Worm (Caenorhabditis elegans): ENCODE results near the gene W05H7.1.

DNA sequence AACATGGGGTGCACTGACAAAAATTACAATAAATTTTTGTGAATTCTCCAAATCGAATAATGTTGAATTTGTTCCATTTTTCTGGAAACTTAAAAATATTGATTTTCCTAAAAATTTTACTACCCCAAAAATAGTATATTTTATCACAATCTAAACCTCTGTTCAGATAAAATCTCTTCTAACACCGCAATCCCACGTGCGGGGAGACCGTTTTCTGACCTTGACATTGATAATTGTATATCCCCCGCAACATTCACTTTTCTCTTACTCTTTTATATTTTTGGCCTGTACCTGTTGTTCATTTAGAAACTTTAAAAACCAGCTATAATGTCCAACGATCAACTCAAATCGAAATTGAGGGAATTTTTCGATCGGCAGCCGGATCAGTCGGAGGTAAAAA lies 8.2 kb downstream of the W05H7.1 start, which contains the start of gene D1005.2:
- TF ChIP-seq nhr-12 (tag; optimal IDR thresholded peaks at IDR 0.05): no peak
- no peak for TF ChIP-seq skn-1 (tag; optimal IDR thresholded peaks at IDR 0.05)
- no peak for TF ChIP-seq nhr-11 (tag; optimal IDR thresholded peaks at IDR 0.05)
- TF ChIP-seq nhr-76 (tag; optimal IDR thresholded peaks at IDR 0.05): no peak

Measured in whole organism, L1 larva.